Worm (Caenorhabditis elegans) whole organism, L1 larva: ENCODE results near the gene W02B12.11.

Experiments
- F16B12.6 ChIP-seq: fragments of 150-350 bp; optimal IDR thresholded peaks from 2 replicates; lab custom pipeline; 2014; ENCODE audit warnings: missing biosample characterization, missing genetic modification characterization
- aha-1 ChIP-seq: fragments of 150-350 bp; optimal IDR thresholded peaks from 2 replicates; lab custom pipeline; 2014; ENCODE audit warnings: missing biosample characterization, missing genetic modification characterization
- alr-1 ChIP-seq: fragments of 200-800 bp; sonication (Bioruptor generic); optimal IDR thresholded peaks from 2 replicates; lab custom pipeline; 2018; ENCODE audit warnings: borderline replicate concordance, mild to moderate bottlenecking, missing genetic modification characterization, missing compliant biosample characterization
- aly-2 ChIP-seq: fragments of 150-350 bp; optimal IDR thresholded peaks from 2 replicates; lab custom pipeline; 2014; ENCODE audit warnings: missing biosample characterization, missing genetic modification characterization
- ama-1 ChIP-seq: fragments of 150-350 bp; optimal IDR thresholded peaks from 2 replicates; lab custom pipeline; 2014
- blmp-1 ChIP-seq: fragments of 150-350 bp; optimal IDR thresholded peaks from 2 replicates; lab custom pipeline; 2014; ENCODE audit warnings: missing biosample characterization, missing genetic modification characterization
- ceh-63 ChIP-seq: fragments of 200-800 bp; sonication (Bioruptor generic); optimal IDR thresholded peaks from 2 replicates; lab custom pipeline; 2018; ENCODE audit warnings: mild to moderate bottlenecking, missing genetic modification characterization, missing compliant biosample characterization
- ceh-88 ChIP-seq: fragments of 200-800 bp; sonication (Bioruptor generic); IDR thresholded peaks from 2 replicates; pipeline ENCODE4 v1.3.6; 2022; ENCODE audit warnings: missing genetic modification characterization, missing compliant biosample characterization
- dpl-1 ChIP-seq, 3 experiments: fragments of 150-350 bp in 2 of 3; sonication (generic microtip) in 1 of 3; optimal IDR thresholded peaks; 2 replicates each; lab custom pipeline; 2014 to 2017; ENCODE audit warnings: missing biosample characterization in 3 of 3, missing genetic modification characterization in 3 of 3, missing genetic modification reagents in 3 of 3
- efl-1 ChIP-seq, 4 experiments: fragments of 150-350 bp; optimal IDR thresholded peaks in 3 of 4; peaks in 1 of 4; 1 replicate in 1 of 4; 2 replicates in 3 of 4; lab custom pipeline; 2014; ENCODE audit warnings: missing biosample characterization in 2 of 4, missing genetic modification characterization in 2 of 4, missing genetic modification reagents in 2 of 4
- efl-3 ChIP-seq: fragments of 200-800 bp; sonication (Bioruptor generic); optimal IDR thresholded peaks from 2 replicates; lab custom pipeline; 2018; ENCODE audit warnings: mild to moderate bottlenecking, missing genetic modification characterization, missing compliant biosample characterization
- egl-13 ChIP-seq: sonication (generic microtip); optimal IDR thresholded peaks from 2 replicates; lab custom pipeline; 2016; ENCODE audit warnings: missing genotype, missing genetic modification reagents, missing genetic modification characterization, missing compliant biosample characterization
- elt-2 ChIP-seq: sonication (generic microtip); optimal IDR thresholded peaks from 2 replicates; lab custom pipeline; 2016; ENCODE audit warnings: missing genetic modification characterization, mild to moderate bottlenecking, inconsistent platforms, missing compliant biosample characterization, missing genetic modification reagents
- ets-5 ChIP-seq: fragments of 200-800 bp; sonication (Bioruptor generic); IDR thresholded peaks from 2 replicates; pipeline ENCODE4 v1.3.6; 2022; ENCODE audit warnings: missing genetic modification characterization, missing compliant biosample characterization
- fkh-4 ChIP-seq: sonication (generic microtip); optimal IDR thresholded peaks from 2 replicates; lab custom pipeline; 2016; ENCODE audit warnings: missing compliant biosample characterization, missing genetic modification characterization, borderline replicate concordance
- fkh-8 ChIP-seq: sonication (generic microtip); optimal IDR thresholded peaks from 2 replicates; lab custom pipeline; 2016; ENCODE audit warnings: mild to moderate bottlenecking, missing genetic modification characterization, missing compliant biosample characterization
- grh-1 ChIP-seq: fragments of 200-800 bp; sonication (Bioruptor generic); IDR thresholded peaks from 2 replicates; pipeline ENCODE4 v1.3.6; 2022; ENCODE audit warnings: missing genetic modification reagents, missing genetic modification characterization, missing compliant biosample characterization
- hlh-4 ChIP-seq: sonication (generic microtip); optimal IDR thresholded peaks from 2 replicates; lab custom pipeline; 2016; ENCODE audit warnings: mild to moderate bottlenecking, missing genetic modification characterization, missing compliant biosample characterization
- hpl-2 ChIP-seq: fragments of 150-350 bp; optimal IDR thresholded peaks from 2 replicates; lab custom pipeline; 2014; ENCODE audit warnings: missing biosample characterization, missing genetic modification reagents, missing genetic modification characterization
- isw-1 ChIP-seq: fragments of 200-800 bp; sonication (Bioruptor generic); IDR thresholded peaks from 2 replicates; pipeline ENCODE4 v1.3.6; 2022; ENCODE audit warnings: missing genetic modification characterization, missing compliant biosample characterization
- lin-14 ChIP-seq: fragments of 200-800 bp; sonication (Bioruptor generic); optimal IDR thresholded peaks from 2 replicates; lab custom pipeline; 2018; ENCODE audit warnings: mild to moderate bottlenecking, missing genetic modification characterization, moderate library complexity, missing compliant biosample characterization
- lin-15B ChIP-seq: fragments of 150-350 bp; sonication (generic microtip); optimal IDR thresholded peaks from 3 replicates; lab custom pipeline; 2014; ENCODE audit warnings: missing biosample characterization, missing genetic modification characterization
- lsy-2 ChIP-seq, 2 experiments: fragments of 150-350 bp; optimal IDR thresholded peaks; 2 replicates each; lab custom pipeline; 2014; ENCODE audit warnings: missing biosample characterization in 2 of 2, missing genetic modification characterization in 2 of 2
- nhr-12 ChIP-seq: sonication (generic microtip); optimal IDR thresholded peaks from 2 replicates; lab custom pipeline; 2017; ENCODE audit warnings: missing biosample characterization, missing genetic modification characterization
- nhr-19 ChIP-seq: fragments of 200-800 bp; sonication (Bioruptor generic); conservative IDR thresholded peaks from 2 replicates; pipeline ENCODE4 v1.3.6; 2022; ENCODE audit warnings: missing genetic modification characterization, missing compliant biosample characterization
- nhr-237 ChIP-seq: fragments of 150-350 bp; optimal IDR thresholded peaks from 2 replicates; lab custom pipeline; 2014; ENCODE audit warnings: missing biosample characterization, missing genetic modification characterization
- nhr-71 ChIP-seq: sonication (generic microtip); optimal IDR thresholded peaks from 2 replicates; lab custom pipeline; 2016; ENCODE audit warnings: mild to moderate bottlenecking, missing genetic modification characterization, moderate library complexity, missing compliant biosample characterization
- nhr-76 ChIP-seq: sonication (generic microtip); optimal IDR thresholded peaks from 2 replicates; lab custom pipeline; 2017; ENCODE audit warnings: missing biosample characterization, missing genetic modification characterization
- pag-3 ChIP-seq: sonication (generic microtip); optimal IDR thresholded peaks from 2 replicates; lab custom pipeline; 2017; ENCODE audit warnings: missing genetic modification characterization, mild to moderate bottlenecking, missing compliant biosample characterization, antibody characterized with exemption, borderline replicate concordance; ENCODE audit not compliant: insufficient read depth
- pax-3 ChIP-seq: fragments of 200-800 bp; sonication (Bioruptor generic); optimal IDR thresholded peaks from 2 replicates; lab custom pipeline; 2018; ENCODE audit warnings: mild to moderate bottlenecking, missing genetic modification characterization, moderate library complexity, missing compliant biosample characterization
- skn-1 ChIP-seq: fragments of 150-350 bp; optimal IDR thresholded peaks from 2 replicates; lab custom pipeline; 2014; ENCODE audit warnings: missing biosample characterization, missing genetic modification characterization
- snpc-4 ChIP-seq: fragments of 150-350 bp; optimal IDR thresholded peaks from 2 replicates; lab custom pipeline; 2014; ENCODE audit warnings: missing biosample characterization, missing genetic modification characterization
- sptf-1 ChIP-seq: fragments of 150-350 bp; optimal IDR thresholded peaks from 2 replicates; lab custom pipeline; 2014; ENCODE audit warnings: missing biosample characterization, missing genetic modification characterization
- tlp-1 ChIP-seq: fragments of 150-350 bp; optimal IDR thresholded peaks from 2 replicates; lab custom pipeline; 2014; ENCODE audit warnings: missing biosample characterization, missing genetic modification characterization
- unc-130 ChIP-seq: fragments of 150-350 bp; optimal IDR thresholded peaks from 2 replicates; lab custom pipeline; 2017; ENCODE audit warnings: missing biosample characterization, missing genetic modification characterization, inconsistent platforms
- unc-62 ChIP-seq: fragments of 150-350 bp; optimal IDR thresholded peaks from 2 replicates; lab custom pipeline; 2014; ENCODE audit warnings: missing biosample characterization, missing genetic modification reagents, missing genetic modification characterization
- unc-86 ChIP-seq: sonication (generic microtip); optimal IDR thresholded peaks from 2 replicates; lab custom pipeline; 2016; ENCODE audit warnings: missing genetic modification characterization, missing compliant biosample characterization
- zag-1 ChIP-seq: fragments of 150-350 bp; optimal IDR thresholded peaks from 2 replicates; lab custom pipeline; 2014; ENCODE audit warnings: missing biosample characterization, missing genetic modification characterization
- ztf-11 ChIP-seq, 2 experiments: sonication (generic microtip); optimal IDR thresholded peaks; 2 replicates each; lab custom pipeline; 2016 to 2017; ENCODE audit warnings: missing genetic modification characterization in 2 of 2, missing biosample characterization in 1 of 2, missing compliant biosample characterization in 1 of 2
- ztf-4 ChIP-seq: fragments of 150-350 bp; optimal IDR thresholded peaks from 2 replicates; lab custom pipeline; 2014; ENCODE audit warnings: missing biosample characterization, missing genetic modification characterization

Gene W02B12.11

ce11 chrII:11444973-11445372 lies 28.7 kb upstream of the W02B12.11 start, which contains the start of gene W02B12.13:
W02B12.13 (plus strand) TSS chrII:11445273.
- TF ChIP-seq blmp-1 (tag; lab: Kevin White, UChicago) (no peak), efl-3 (GFP tag; lab: Kevin White, UChicago) (no peak), lin-14 (GFP tag; lab: Kevin White, UChicago) (no peak)

- TF ChIP-seq fkh-4 (tag; lab: Kevin White, UChicago) (no peak), ets-5 (GFP tag; lab: Robert Waterston, UW) (no peak), lin-14 (GFP tag; lab: Kevin White, UChicago) (no peak), aly-2 (tag; lab: Kevin White, UChicago) (no peak), unc-130 (tag; lab: Kevin White, UChicago) (no peak), elt-2 (peak; percentile 57), zag-1 (tag; lab: Kevin White, UChicago) (no peak)
Observed at ce11 chrII:11448753-11449152, 24.9 kb upstream of the W02B12.11 start, which contains the start of gene W02B12.1. W02B12.1 (plus strand) TSS chrII:11449021.

- TF ChIP-seq efl-1 (optimal IDR thresholded peaks at IDR 0.05; lab: Kevin White, UChicago) (no peak), efl-1 (GFP tag; optimal IDR thresholded peaks at IDR 0.05 in 1 of 2; lab: Kevin White, UChicago) (peak in 1 of 2 experiments; percentile 26), unc-62 (no peak)
Observed at ce11 chrII:11450882-11451281, 22.8 kb upstream of the W02B12.11 start.

DNA sequence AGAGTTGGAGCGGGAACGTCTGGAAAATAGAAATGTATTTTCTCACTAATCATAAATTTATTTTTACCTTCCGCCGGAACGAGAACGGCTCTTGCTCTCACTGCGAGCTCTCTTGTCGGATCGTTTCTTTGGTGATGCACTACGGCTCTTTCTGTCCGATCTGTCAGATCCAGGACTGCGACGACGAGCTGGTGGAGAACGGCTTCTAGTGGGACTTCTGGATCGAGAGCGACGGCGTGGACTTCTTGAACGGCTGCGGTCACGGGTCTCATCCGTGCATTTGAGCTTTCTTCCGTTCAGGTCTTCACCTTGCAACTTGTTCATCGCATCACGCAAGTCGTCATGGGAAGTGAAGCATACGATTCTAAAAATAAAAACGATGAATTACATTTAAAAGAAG lies 21.9 kb upstream of the W02B12.11 start:
- TF ChIP-seq isw-1, result no peak
- TF ChIP-seq snpc-4 (tag; lab: Kevin White, UChicago), result no peak
- TF ChIP-seq efl-1 (optimal IDR thresholded peaks at IDR 0.05; lab: Kevin White, UChicago), result no peak
- TF ChIP-seq efl-1 (GFP tag; optimal IDR thresholded peaks at IDR 0.05 in 1 of 2; lab: Kevin White, UChicago), result no peak

- TF ChIP-seq pax-3 (tag; lab: Kevin White, UChicago) (no peak), grh-1 (GFP tag; lab: Robert Waterston, UW) (no peak), pag-3 (tag; lab: Kevin White, UChicago) (no peak), lin-15B (tag; lab: Kevin White, UChicago) (no peak), hpl-2 (GFP tag; lab: Kevin White, UChicago) (no peak), ceh-63 (GFP tag; lab: Kevin White, UChicago) (no peak), egl-13 (tag; lab: Kevin White, UChicago) (no peak), nhr-19 (GFP tag; lab: Robert Waterston, UW) (no peak), nhr-76 (tag; lab: Kevin White, UChicago) (no peak), ama-1 (lab: Kevin White, UChicago) (no peak)
Observed at ce11 chrII:11452498-11453005, 21.1 kb upstream of the W02B12.11 start, which contains the start of gene rsp-2. rsp-2 (minus strand) TSS chrII:11452955.

ce11 chrII:11453025-11453424 lies 20.6 kb upstream of the W02B12.11 start, which contains the start of gene rsp-1:
rsp-1 (plus strand) TSS chrII:11453362.
- TF ChIP-seq nhr-71 (tag; lab: Kevin White, UChicago) (peak; percentile 93), nhr-12 (tag; lab: Kevin White, UChicago) (no peak), aha-1 (tag; lab: Kevin White, UChicago) (peak; percentile 17), alr-1 (tag; lab: Kevin White, UChicago) (no peak), ztf-4 (peak; percentile 84), nhr-76 (tag; lab: Kevin White, UChicago) (no peak), elt-2 (peak; percentile 76), isw-1 (peak; percentile 87), blmp-1 (tag; lab: Kevin White, UChicago) (peak; percentile 27), ceh-88 (GFP tag; lab: Robert Waterston, UW) (no peak; the same call in 1 of the 2 replicates), tlp-1 (tag; lab: Kevin White, UChicago) (no peak), skn-1 (tag; lab: Kevin White, UChicago) (peak; percentile 83), dpl-1 (GFP tag; optimal IDR thresholded peaks at IDR 0.05; lab: Kevin White, UChicago) (peak; percentile 84 to 88 (median 87)), lin-15B (tag; lab: Kevin White, UChicago) (peak; percentile 84), lsy-2 (tag; optimal IDR thresholded peaks at IDR 0.05; lab: Kevin White, UChicago) (peak; percentile 91 to 94), ztf-11 (tag; optimal IDR thresholded peaks at IDR 0.05; lab: Kevin White, UChicago) (peak in 1 of 2 experiments; percentile 71), F16B12.6 (tag; lab: Kevin White, UChicago) (peak; percentile 69), unc-86 (peak; percentile 83), efl-3 (GFP tag; lab: Kevin White, UChicago) (no peak), sptf-1 (tag; lab: Kevin White, UChicago) (no peak), hlh-4 (tag; lab: Kevin White, UChicago) (no peak), fkh-8 (tag; lab: Kevin White, UChicago) (peak; percentile 79), pag-3 (tag; lab: Kevin White, UChicago) (no peak), ets-5 (GFP tag; lab: Robert Waterston, UW) (no peak), nhr-237 (tag; lab: Kevin White, UChicago) (no peak)
